Worm (Caenorhabditis elegans) whole organism, young adult: Measurements from ENCODE around the gene C04G6.4.

Source experiments
- B0035.1 ChIP-seq: sonication (generic microtip); optimal IDR thresholded peaks from 2 replicates; lab custom pipeline; 2016; ENCODE audit warnings: missing genetic modification characterization, mild to moderate bottlenecking, missing compliant biosample characterization, missing genotype, missing genetic modification reagents
- B0261.1 ChIP-seq: sonication (generic microtip); optimal IDR thresholded peaks from 2 replicates; lab custom pipeline; 2016; ENCODE audit warnings: mild to moderate bottlenecking, missing genetic modification characterization, moderate library complexity, missing compliant biosample characterization
- B0336.3 ChIP-seq: fragments of 200-800 bp; sonication (Bioruptor generic); IDR thresholded peaks from 2 replicates; pipeline ENCODE4 v1.3.6; 2022; ENCODE audit warnings: missing genetic modification characterization, missing compliant biosample characterization
- D2030.7 ChIP-seq: fragments of 200-800 bp; sonication (Bioruptor generic); IDR thresholded peaks from 2 replicates; pipeline ENCODE4 v1.3.6; 2022; ENCODE audit warnings: missing genetic modification reagents, missing genetic modification characterization, missing compliant biosample characterization
- F23B12.7 ChIP-seq: sonication (generic microtip); optimal IDR thresholded peaks from 2 replicates; lab custom pipeline; 2017; ENCODE audit warnings: missing genetic modification characterization, mild to moderate bottlenecking, missing compliant biosample characterization, antibody characterized with exemption, moderate library complexity; ENCODE audit not compliant: insufficient read depth
- F52B5.7 ChIP-seq: sonication (generic microtip); optimal IDR thresholded peaks from 2 replicates; lab custom pipeline; 2016; ENCODE audit warnings: mild to moderate bottlenecking, missing genetic modification characterization, missing compliant biosample characterization
- F55B11.4 ChIP-seq: sonication (generic microtip); optimal IDR thresholded peaks from 2 replicates; lab custom pipeline; 2016; ENCODE audit warnings: missing compliant biosample characterization, missing genetic modification characterization, borderline replicate concordance; ENCODE audit not compliant: insufficient read depth
- F57C9.4 ChIP-seq: sonication (generic microtip); optimal IDR thresholded peaks from 2 replicates; lab custom pipeline; 2017; ENCODE audit warnings: mild to moderate bottlenecking, missing genetic modification characterization, missing compliant biosample characterization
- Y56A3A.18 ChIP-seq: fragments of 200-800 bp; sonication (Bioruptor generic); IDR thresholded peaks from 2 replicates; pipeline ENCODE4 v1.3.6; 2022; ENCODE audit warnings: missing genetic modification reagents, missing genetic modification characterization, missing compliant biosample characterization
- Y79H2A.3 ChIP-seq: fragments of 200-800 bp; sonication (Bioruptor generic); conservative IDR thresholded peaks from 2 replicates; pipeline ENCODE4 v1.3.6; 2022; ENCODE audit warnings: missing genetic modification reagents, missing genetic modification characterization, missing compliant biosample characterization
- Y95B8A.8 ChIP-seq: fragments of 200-800 bp; sonication (Bioruptor generic); IDR thresholded peaks from 2 replicates; pipeline ENCODE4 v1.3.6; 2022; ENCODE audit warnings: missing genetic modification reagents, missing genetic modification characterization, missing compliant biosample characterization
- akir-1 ChIP-seq: fragments of 200-800 bp; sonication (Bioruptor generic); optimal IDR thresholded peaks from 2 replicates; lab custom pipeline; 2018; ENCODE audit warnings: mild to moderate bottlenecking, missing genetic modification characterization, moderate library complexity, missing compliant biosample characterization
- attf-3 ChIP-seq: fragments of 200-800 bp; sonication (Bioruptor generic); conservative IDR thresholded peaks from 2 replicates; pipeline ENCODE4 v1.3.6; 2022; ENCODE audit warnings: missing genetic modification reagents, missing genetic modification characterization, missing compliant biosample characterization
- cebp-1 ChIP-seq, 2 experiments: fragments of 200-800 bp in 1 of 2; sonication (Bioruptor generic) in 1 of 2; sonication (generic microtip) in 1 of 2; IDR thresholded peaks in 1 of 2; optimal IDR thresholded peaks in 1 of 2; 2 replicates each; pipeline versions ENCODE4 v1.3.6 to Lab custom; 2017 to 2022; ENCODE audit warnings: missing compliant biosample characterization in 2 of 2, missing genetic modification characterization in 2 of 2, mild to moderate bottlenecking in 1 of 2, missing genetic modification reagents in 1 of 2, moderate library complexity in 1 of 2
- ceh-100 ChIP-seq: fragments of 200-800 bp; sonication (Bioruptor generic); IDR thresholded peaks from 2 replicates; pipeline ENCODE4 v1.3.6; 2022; ENCODE audit warnings: missing genetic modification reagents, missing genetic modification characterization, missing compliant biosample characterization
- ceh-27 ChIP-seq: fragments of 200-800 bp; sonication (Bioruptor generic); optimal IDR thresholded peaks from 2 replicates; lab custom pipeline; 2018; ENCODE audit warnings: mild to moderate bottlenecking, missing genetic modification characterization, moderate library complexity, missing compliant biosample characterization
- ceh-58 ChIP-seq: fragments of 200-800 bp; sonication (Bioruptor generic); IDR thresholded peaks from 2 replicates; pipeline ENCODE4 v1.3.6; 2022; ENCODE audit warnings: missing genetic modification characterization, missing compliant biosample characterization
- die-1 ChIP-seq: sonication (generic microtip); optimal IDR thresholded peaks from 2 replicates; lab custom pipeline; 2016; ENCODE audit warnings: missing genotype, mild to moderate bottlenecking, missing genetic modification characterization, missing compliant biosample characterization
- efl-1 ChIP-seq: fragments of 150-350 bp; optimal IDR thresholded peaks from 2 replicates; lab custom pipeline; 2014; ENCODE audit warnings: missing biosample characterization, missing genetic modification reagents, missing genetic modification characterization
- egrh-3 ChIP-seq: fragments of 200-800 bp; sonication (Bioruptor generic); IDR thresholded peaks from 2 replicates; pipeline ENCODE4 v1.3.6; 2022; ENCODE audit warnings: missing genetic modification reagents, missing genetic modification characterization, missing compliant biosample characterization
- ekl-4 ChIP-seq: fragments of 200-800 bp; sonication (Bioruptor generic); IDR thresholded peaks from 2 replicates; pipeline ENCODE4 v1.3.6; 2022; ENCODE audit warnings: missing genetic modification reagents, missing genetic modification characterization, missing compliant biosample characterization
- fkh-3 ChIP-seq: sonication (generic microtip); optimal IDR thresholded peaks from 2 replicates; lab custom pipeline; 2016; ENCODE audit warnings: mild to moderate bottlenecking, missing genetic modification characterization, missing compliant biosample characterization
- hmg-20 ChIP-seq: fragments of 200-800 bp; sonication (Bioruptor generic); IDR thresholded peaks from 2 replicates; pipeline ENCODE4 v1.3.6; 2022; ENCODE audit warnings: missing genetic modification reagents, missing genetic modification characterization, missing compliant biosample characterization
- let-526 ChIP-seq: fragments of 200-800 bp; sonication (Bioruptor generic); IDR thresholded peaks from 2 replicates; pipeline ENCODE4 v1.3.6; 2022; ENCODE audit warnings: missing genetic modification reagents, missing genetic modification characterization, missing compliant biosample characterization
- let-607 ChIP-seq, 2 experiments: fragments of 200-800 bp in 1 of 2; sonication (Bioruptor generic) in 1 of 2; sonication (generic microtip) in 1 of 2; optimal IDR thresholded peaks; 2 replicates each; lab custom pipeline; 2016 to 2018; ENCODE audit warnings: mild to moderate bottlenecking in 2 of 2, missing compliant biosample characterization in 2 of 2, missing genetic modification characterization in 2 of 2, moderate library complexity in 2 of 2, missing genotype in 1 of 2
- lir-1 ChIP-seq: fragments of 200-800 bp; sonication (Bioruptor generic); conservative IDR thresholded peaks from 2 replicates; pipeline ENCODE4 v1.3.6; 2022; ENCODE audit warnings: missing genetic modification reagents, missing genetic modification characterization, missing compliant biosample characterization
- madf-10 ChIP-seq: sonication (generic microtip); optimal IDR thresholded peaks from 2 replicates; lab custom pipeline; 2016; ENCODE audit warnings: mild to moderate bottlenecking, missing genetic modification characterization, missing compliant biosample characterization
- madf-6 ChIP-seq: fragments of 200-800 bp; sonication (Bioruptor generic); IDR thresholded peaks from 2 replicates; pipeline ENCODE4 v1.3.6; 2022; ENCODE audit warnings: missing genetic modification reagents, missing genetic modification characterization, missing compliant biosample characterization
- mcd-1 ChIP-seq: fragments of 200-800 bp; sonication (Bioruptor generic); IDR thresholded peaks from 2 replicates; pipeline ENCODE4 v1.3.6; 2022; ENCODE audit warnings: missing genetic modification reagents, missing genetic modification characterization, missing compliant biosample characterization
- mxl-1 ChIP-seq: sonication (generic microtip); optimal IDR thresholded peaks from 2 replicates; lab custom pipeline; 2016; ENCODE audit warnings: missing genetic modification characterization, missing compliant biosample characterization
- nhr-80 ChIP-seq: sonication (generic microtip); optimal IDR thresholded peaks from 2 replicates; lab custom pipeline; 2016; ENCODE audit warnings: missing genetic modification characterization, missing compliant biosample characterization
- rcor-1 ChIP-seq: fragments of 200-800 bp; sonication (Bioruptor generic); IDR thresholded peaks from 2 replicates; pipeline ENCODE4 v1.3.6; 2022; ENCODE audit warnings: missing genetic modification reagents, missing genetic modification characterization, missing compliant biosample characterization
- repo-1 ChIP-seq: sonication (generic microtip); optimal IDR thresholded peaks from 2 replicates; lab custom pipeline; 2017; ENCODE audit warnings: mild to moderate bottlenecking, missing genetic modification characterization, missing compliant biosample characterization
- snpc-1.3 ChIP-seq: sonication (generic microtip); optimal IDR thresholded peaks from 2 replicates; lab custom pipeline; 2017; ENCODE audit warnings: missing genetic modification characterization, mild to moderate bottlenecking, missing compliant biosample characterization, antibody characterized with exemption, moderate library complexity, missing genotype, missing genetic modification reagents; ENCODE audit not compliant: insufficient read depth
- somi-1 ChIP-seq: fragments of 200-800 bp; sonication (Bioruptor generic); optimal IDR thresholded peaks from 2 replicates; lab custom pipeline; 2018; ENCODE audit warnings: mild to moderate bottlenecking, missing genetic modification characterization, missing compliant biosample characterization
- tbp1 ChIP-seq: fragments of 200-800 bp; sonication (Bioruptor generic); optimal IDR thresholded peaks from 2 replicates; lab custom pipeline; 2018; ENCODE audit warnings: mild to moderate bottlenecking, missing genetic modification characterization, missing compliant biosample characterization
- tlf-1 ChIP-seq: fragments of 200-800 bp; sonication (Bioruptor generic); optimal IDR thresholded peaks from 2 replicates; lab custom pipeline; 2018; ENCODE audit warnings: mild to moderate bottlenecking, missing genetic modification characterization, missing compliant biosample characterization
- unc-130 ChIP-seq: sonication (generic microtip); optimal IDR thresholded peaks from 2 replicates; lab custom pipeline; 2016; ENCODE audit warnings: missing genetic modification reagents, missing genetic modification characterization, missing compliant biosample characterization
- xnd-1 ChIP-seq: sonication (generic microtip); optimal IDR thresholded peaks from 2 replicates; lab custom pipeline; 2016; ENCODE audit warnings: missing genotype, missing genetic modification reagents, missing genetic modification characterization, missing compliant biosample characterization

The C04G6.4 gene

DNA sequence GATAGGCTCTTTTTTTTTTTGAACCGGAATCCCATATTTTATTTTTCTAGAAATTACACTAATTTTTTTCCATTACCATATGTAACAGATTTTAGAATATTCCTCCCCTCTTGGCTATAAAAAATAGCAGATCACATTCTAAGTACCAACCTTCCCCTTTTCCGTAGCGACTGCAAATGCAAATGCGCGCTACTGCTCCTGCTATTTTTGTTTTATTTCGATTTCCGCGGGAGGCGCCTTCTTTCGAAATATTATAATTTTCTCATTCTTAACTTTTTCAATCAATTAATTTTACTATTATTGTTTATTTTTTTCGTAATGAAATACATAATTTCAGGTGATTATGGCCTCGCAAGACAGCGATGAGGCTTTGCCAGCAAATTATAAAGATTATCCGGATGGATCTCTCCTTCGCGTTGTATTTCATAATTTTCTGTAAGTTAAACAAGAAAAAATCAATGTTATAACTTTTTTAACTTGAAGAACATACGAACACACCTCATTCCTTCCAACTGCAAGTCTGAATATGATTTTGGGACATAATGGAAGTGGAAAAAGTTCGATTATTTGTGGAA is 21.4 kb downstream of the C04G6.4 start, which contains the start of gene smc-5 (continued):
- no peak for TF ChIP-seq B0336.3 (GFP tag; lab: Robert Waterston, UW)
- peak; percentile 15 for TF ChIP-seq B0261.1
- peak; percentile 96 for TF ChIP-seq ceh-100
- peak; percentile 54 for TF ChIP-seq tbp1 (GFP tag; lab: Kevin White, UChicago)
- peak; percentile 54 for TF ChIP-seq ceh-27
- TF ChIP-seq snpc-1.3 (tag; lab: Kevin White, UChicago), result peak; percentile 28
- TF ChIP-seq F23B12.7 (tag; lab: Kevin White, UChicago), result peak; percentile 88
- TF ChIP-seq madf-6 (GFP tag; lab: Robert Waterston, UW), result peak; percentile 89
- peak; percentile 0 for TF ChIP-seq tlf-1 (GFP tag; lab: Kevin White, UChicago)
- no peak for TF ChIP-seq F57C9.4 (tag; lab: Kevin White, UChicago)
- no peak for TF ChIP-seq Y79H2A.3
- peak; percentile 63; the same call in 1 of the 2 replicates for TF ChIP-seq cebp-1 (GFP tag; IDR thresholded peaks at IDR 0.05; lab: Robert Waterston, UW)
- TF ChIP-seq cebp-1 (tag; optimal IDR thresholded peaks at IDR 0.05; lab: Kevin White, UChicago), result no peak
- peak; percentile 80; the same call in 1 of the 2 replicates for TF ChIP-seq D2030.7 (GFP tag; lab: Robert Waterston, UW)
- TF ChIP-seq die-1 (tag; lab: Kevin White, UChicago), result peak; percentile 7
- 0 out of 2 replicates have a peak, but pooled peaks have one; percentile 31 for TF ChIP-seq attf-3 (GFP tag; lab: Robert Waterston, UW)
- no peak for TF ChIP-seq F52B5.7
- TF ChIP-seq xnd-1 (tag; lab: Kevin White, UChicago), result peak; percentile 32
- TF ChIP-seq ekl-4 (GFP tag; lab: Robert Waterston, UW), result 0 out of 2 replicates have a peak, but pooled peaks have one; percentile 25
- peak; percentile 28 for TF ChIP-seq nhr-80 (tag; lab: Kevin White, UChicago)
- peak; percentile 94 for TF ChIP-seq efl-1
- TF ChIP-seq unc-130 (GFP tag; lab: Kevin White, UChicago), result peak; percentile 77
- TF ChIP-seq mxl-1 (tag; lab: Kevin White, UChicago), result no peak
- TF ChIP-seq mcd-1 (GFP tag; lab: Robert Waterston, UW), result peak; percentile 91
- no peak for TF ChIP-seq akir-1 (GFP tag; lab: Kevin White, UChicago)
- peak; percentile 36; the same call in 1 of the 2 replicates for TF ChIP-seq rcor-1 (GFP tag; lab: Robert Waterston, UW)
- TF ChIP-seq somi-1 (GFP tag; lab: Kevin White, UChicago), result no peak

DNA sequence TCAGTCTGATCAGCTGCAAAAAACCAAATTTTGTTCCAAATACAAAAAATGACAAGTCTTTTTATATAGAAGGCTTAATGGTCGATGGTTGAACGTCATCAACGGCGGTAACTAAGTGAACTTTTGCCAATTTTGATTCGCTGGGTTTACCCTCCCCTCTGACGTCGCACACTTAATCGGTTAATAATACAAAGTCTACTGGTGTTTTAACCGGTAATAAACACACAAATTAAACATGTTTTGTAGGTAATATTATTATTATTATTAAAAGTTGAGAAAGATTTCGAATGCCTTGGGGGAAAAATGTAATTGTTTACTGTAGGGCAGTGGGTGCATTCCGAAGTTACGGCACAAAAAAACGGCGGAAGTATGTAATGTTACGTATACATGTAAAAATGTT is 22.5 kb downstream of the C04G6.4 start, which contains the start of gene pho-12:
pho-12 (minus strand) TSS at position 101 of the 400 bp plus-strand sequence.
- TF ChIP-seq F55B11.4 (no peak), Y95B8A.8 (GFP tag; lab: Robert Waterston, UW) (no peak), let-526 (GFP tag; lab: Robert Waterston, UW) (no peak), repo-1 (no peak), egrh-3 (GFP tag; lab: Robert Waterston, UW) (no peak), lir-1 (GFP tag; lab: Robert Waterston, UW) (no peak), fkh-3 (tag; lab: Kevin White, UChicago) (no peak), B0035.1 (tag; lab: Kevin White, UChicago) (no peak), Y56A3A.18 (GFP tag; lab: Robert Waterston, UW) (no peak), ceh-58 (no peak), let-607 (tag; optimal IDR thresholded peaks at IDR 0.05; lab: Kevin White, UChicago) (no peak), F57C9.4 (tag; lab: Kevin White, UChicago) (no peak), tlf-1 (GFP tag; lab: Kevin White, UChicago) (no peak), efl-1 (no peak), B0261.1 (no peak), madf-10 (tag; lab: Kevin White, UChicago) (no peak), hmg-20 (GFP tag; lab: Robert Waterston, UW) (no peak)
